Fruit fly (Drosophila melanogaster) whole organism, embryonic: Measurements from ENCODE around the gene CG12078.

Source experiments
- B-H2 ChIP-seq: fragments of 200-800 bp; sonication (Bioruptor generic); optimal IDR thresholded peaks from 2 replicates; lab custom pipeline; 2018; ENCODE audit warnings: missing biosample characterization, mild to moderate bottlenecking, missing genetic modification characterization
- CG10462 ChIP-seq: fragments of 200-800 bp; sonication (Bioruptor generic); optimal IDR thresholded peaks from 2 replicates; lab custom pipeline; 2016; ENCODE audit warnings: missing biosample characterization, missing genetic modification characterization
- CG11723 ChIP-seq: fragments of 200-800 bp; sonication (Bioruptor generic); optimal IDR thresholded peaks from 2 replicates; lab custom pipeline; 2017; ENCODE audit warnings: missing biosample characterization, mild to moderate bottlenecking, missing genetic modification characterization
- CG13123 ChIP-seq: fragments of 200-800 bp; sonication (Bioruptor generic); optimal IDR thresholded peaks from 2 replicates; lab custom pipeline; 2016; ENCODE audit warnings: missing biosample characterization, missing genetic modification characterization
- CG14860 ChIP-seq: fragments of 200-800 bp; sonication (Bioruptor generic); IDR thresholded peaks from 3 replicates; pipeline ENCODE4 v1.3.6; 2022; ENCODE audit warnings: missing biosample characterization, missing genetic modification characterization; ENCODE audit not compliant: partially characterized antibody
- CG1603 ChIP-seq: fragments of 200-800 bp; sonication (Bioruptor generic); optimal IDR thresholded peaks from 2 replicates; lab custom pipeline; 2019; ENCODE audit warnings: missing biosample characterization, mild to moderate bottlenecking, missing genetic modification characterization, moderate library complexity
- CG1792 ChIP-seq: fragments of 200-800 bp; sonication (Bioruptor generic); optimal IDR thresholded peaks from 2 replicates; lab custom pipeline; 2016; ENCODE audit warnings: missing biosample characterization, missing genetic modification characterization
- CG18619 ChIP-seq: fragments of 200-800 bp; sonication (Bioruptor generic); optimal IDR thresholded peaks from 3 replicates; lab custom pipeline; 2017; ENCODE audit warnings: missing biosample characterization, mild to moderate bottlenecking, missing genetic modification characterization
- CG2889 ChIP-seq: fragments of 200-800 bp; sonication (Bioruptor generic); IDR thresholded peaks from 3 replicates; pipeline ENCODE4 v1.3.6; 2022; ENCODE audit warnings: missing biosample characterization, missing genetic modification characterization
- CG30431 ChIP-seq: fragments of 200-800 bp; sonication (Bioruptor generic); optimal IDR thresholded peaks from 2 replicates; lab custom pipeline; 2017; ENCODE audit warnings: missing biosample characterization, missing genetic modification characterization
- CG3407 ChIP-seq: fragments of 200-800 bp; sonication (Bioruptor generic); optimal IDR thresholded peaks from 2 replicates; lab custom pipeline; 2018; ENCODE audit warnings: missing biosample characterization, mild to moderate bottlenecking, missing genetic modification characterization
- CG6254 ChIP-seq: fragments of 200-800 bp; sonication (Bioruptor generic); optimal IDR thresholded peaks from 3 replicates; lab custom pipeline; 2017; ENCODE audit warnings: mild to moderate bottlenecking, missing biosample characterization, missing genetic modification reagents, missing genetic modification characterization
- CG6854 ChIP-seq: fragments of 200-800 bp; sonication (Bioruptor generic); optimal IDR thresholded peaks from 3 replicates; lab custom pipeline; 2017; ENCODE audit warnings: missing biosample characterization, mild to moderate bottlenecking, missing genetic modification characterization
- Deaf1 ChIP-seq: fragments of 200-800 bp; optimal IDR thresholded peaks from 3 replicates; lab custom pipeline; 2019; ENCODE audit warnings: missing biosample characterization, mild to moderate bottlenecking, missing genetic modification characterization, moderate library complexity
- Drgx ChIP-seq: fragments of 200-800 bp; sonication (Bioruptor generic); IDR thresholded peaks from 2 replicates; pipeline ENCODE4 v1.3.6; 2022; ENCODE audit warnings: missing biosample characterization, missing genetic modification characterization
- Elba2 ChIP-seq: fragments of 200-800 bp; sonication (Bioruptor generic); optimal IDR thresholded peaks from 3 replicates; lab custom pipeline; 2016; ENCODE audit warnings: missing biosample characterization, missing genetic modification characterization
- Hey ChIP-seq: fragments of 200-800 bp; sonication (Bioruptor generic); optimal IDR thresholded peaks from 3 replicates; lab custom pipeline; 2018; ENCODE audit warnings: missing biosample characterization, mild to moderate bottlenecking, missing genetic modification characterization
- Hsf ChIP-seq: fragments of 200-800 bp; sonication (Bioruptor generic); optimal IDR thresholded peaks from 3 replicates; lab custom pipeline; 2016; ENCODE audit warnings: missing biosample characterization, missing genetic modification characterization
- Jarid2 ChIP-seq: fragments of 200-800 bp; sonication (Bioruptor generic); optimal IDR thresholded peaks from 3 replicates; lab custom pipeline; 2017; ENCODE audit warnings: mild to moderate bottlenecking, missing biosample characterization, missing genetic modification reagents, missing genetic modification characterization
- Lhr ChIP-seq: fragments of 200-800 bp; sonication (Bioruptor generic); optimal IDR thresholded peaks from 3 replicates; lab custom pipeline; 2017; ENCODE audit warnings: mild to moderate bottlenecking, missing biosample characterization, missing genetic modification reagents, missing genetic modification characterization
- Med ChIP-seq: fragments of 200-800 bp; sonication (Bioruptor generic); peaks from one replicate; lab custom pipeline; 2016; ENCODE audit warnings: missing biosample characterization, missing genetic modification characterization, mild to moderate bottlenecking, inconsistent platforms, moderate library complexity
- Opbp ChIP-seq: fragments of 200-800 bp; sonication (Bioruptor generic); IDR thresholded peaks from 3 replicates; pipeline ENCODE4 v1.3.6; 2022; ENCODE audit warnings: missing biosample characterization, missing genetic modification characterization; ENCODE audit not compliant: partially characterized antibody
- PHDP ChIP-seq: fragments of 200-800 bp; sonication (Bioruptor generic); optimal IDR thresholded peaks from 3 replicates; lab custom pipeline; 2018; ENCODE audit warnings: missing biosample characterization, mild to moderate bottlenecking, missing genetic modification characterization, moderate library complexity
- Sry-β ChIP-seq: fragments of 200-800 bp; sonication (Bioruptor generic); optimal IDR thresholded peaks from 2 replicates; lab custom pipeline; 2018; ENCODE audit warnings: missing biosample characterization, mild to moderate bottlenecking, missing genetic modification characterization, moderate library complexity
- Trl ChIP-seq, 3 experiments: fragments of >200 bp in 2 of 3; fragments of 200-800 bp in 1 of 3; sonication (Bioruptor generic) in 1 of 3; optimal IDR thresholded peaks; 2 replicates in 1 of 3; 3 replicates in 2 of 3; lab custom pipeline; 2016 to 2017; ENCODE audit warnings: missing biosample characterization in 1 of 3, missing genetic modification characterization in 1 of 3
- Usf ChIP-seq: fragments of 200-800 bp; sonication (Bioruptor generic); optimal IDR thresholded peaks from 2 replicates; lab custom pipeline; 2017; ENCODE audit warnings: missing genotype, missing biosample characterization, missing genetic modification characterization
- YL-1 ChIP-seq: fragments of 200-800 bp; sonication (Bioruptor generic); optimal IDR thresholded peaks from 3 replicates; lab custom pipeline; 2017; ENCODE audit warnings: missing biosample characterization, mild to moderate bottlenecking, missing genetic modification characterization
- ab ChIP-seq: fragments of 200-800 bp; sonication (Bioruptor generic); optimal IDR thresholded peaks from 2 replicates; lab custom pipeline; 2016; ENCODE audit warnings: missing biosample characterization, missing genetic modification characterization
- abd-A ChIP-seq: fragments of 200-800 bp; sonication (Bioruptor generic); optimal IDR thresholded peaks from 3 replicates; lab custom pipeline; 2019; ENCODE audit warnings: missing biosample characterization, mild to moderate bottlenecking, missing genetic modification characterization, moderate library complexity
- az2 ChIP-seq: fragments of 200-800 bp; sonication (Bioruptor generic); optimal IDR thresholded peaks from 3 replicates; lab custom pipeline; 2016; ENCODE audit warnings: missing biosample characterization, missing genetic modification characterization
- gcm ChIP-seq: fragments of 200-800 bp; sonication (Bioruptor generic); optimal IDR thresholded peaks from 2 replicates; lab custom pipeline; 2019; ENCODE audit warnings: missing biosample characterization, mild to moderate bottlenecking, missing genetic modification characterization, moderate library complexity
- kah ChIP-seq: fragments of 200-800 bp; sonication (Bioruptor generic); optimal IDR thresholded peaks from 2 replicates; lab custom pipeline; 2018; ENCODE audit warnings: missing biosample characterization, mild to moderate bottlenecking, missing genetic modification characterization
- kni ChIP-seq: fragments of 200-800 bp; sonication (Bioruptor generic); optimal IDR thresholded peaks from 3 replicates; lab custom pipeline; 2017; ENCODE audit warnings: mild to moderate bottlenecking, missing biosample characterization, missing genetic modification reagents, missing genetic modification characterization
- mld ChIP-seq: fragments of 200-800 bp; sonication (Bioruptor generic); IDR thresholded peaks from 3 replicates; pipeline ENCODE4 v1.3.6; 2022; ENCODE audit warnings: missing biosample characterization, missing genetic modification characterization; ENCODE audit not compliant: partially characterized antibody
- nerfin-1 ChIP-seq: fragments of 200-800 bp; sonication (Bioruptor generic); optimal IDR thresholded peaks from 3 replicates; lab custom pipeline; 2019; ENCODE audit warnings: missing biosample characterization, mild to moderate bottlenecking, missing genetic modification characterization, moderate library complexity
- nom ChIP-seq: fragments of 200-800 bp; sonication (Bioruptor generic); optimal IDR thresholded peaks from 2 replicates; lab custom pipeline; 2017; ENCODE audit warnings: missing biosample characterization, missing genetic modification characterization, mild to moderate bottlenecking, moderate library complexity, missing genetic modification reagents
- pan ChIP-seq, 4 experiments: fragments of >200 bp in 3 of 4; fragments of 200-800 bp in 1 of 4; sonication (Bioruptor generic) in 1 of 4; optimal IDR thresholded peaks in 3 of 4; IDR thresholded peaks in 1 of 4; 2 replicates each; pipeline versions ENCODE4 v1.3.6 to Lab custom; 2017 to 2022; ENCODE audit warnings: missing biosample characterization in 2 of 4, missing genetic modification characterization in 2 of 4, mixed read lengths in 1 of 4
- pita ChIP-seq: fragments of 200-800 bp; sonication (Bioruptor generic); optimal IDR thresholded peaks from 2 replicates; lab custom pipeline; 2017; ENCODE audit warnings: missing biosample characterization, mild to moderate bottlenecking, missing genetic modification characterization
- pum ChIP-seq: fragments of 200-800 bp; sonication (Bioruptor generic); optimal IDR thresholded peaks from 2 replicates; lab custom pipeline; 2016; ENCODE audit warnings: missing biosample characterization, missing genetic modification characterization
- ro ChIP-seq: fragments of 200-800 bp; sonication (Bioruptor generic); IDR thresholded peaks from 2 replicates; pipeline ENCODE4 v1.3.6; 2022; ENCODE audit warnings: missing biosample characterization, missing genetic modification characterization
- scrt ChIP-seq: fragments of 200-800 bp; sonication (Bioruptor generic); optimal IDR thresholded peaks from 2 replicates; lab custom pipeline; 2018; ENCODE audit warnings: missing biosample characterization, mild to moderate bottlenecking, missing genetic modification characterization, moderate library complexity
- sd ChIP-seq: fragments of 200-800 bp; sonication (Bioruptor generic); optimal IDR thresholded peaks from 3 replicates; lab custom pipeline; 2018; ENCODE audit warnings: missing biosample characterization, mild to moderate bottlenecking, missing genetic modification characterization, moderate library complexity
- shn ChIP-seq: fragments of 200-800 bp; sonication (Bioruptor generic); optimal IDR thresholded peaks from 3 replicates; lab custom pipeline; 2016; ENCODE audit warnings: missing biosample characterization, missing genetic modification characterization
- sob ChIP-seq: fragments of 200-800 bp; sonication (Bioruptor generic); IDR thresholded peaks from 2 replicates; pipeline ENCODE4 v1.3.6; 2022; ENCODE audit warnings: missing biosample characterization, missing genetic modification characterization
- tx ChIP-seq: fragments of 200-800 bp; sonication (Bioruptor generic); optimal IDR thresholded peaks from 2 replicates; lab custom pipeline; 2016; ENCODE audit warnings: missing biosample characterization, missing genetic modification characterization
- unc-4 ChIP-seq: fragments of 200-800 bp; sonication (Bioruptor generic); IDR thresholded peaks from 2 replicates; pipeline ENCODE4 v1.3.6; 2022; ENCODE audit warnings: missing biosample characterization, missing genetic modification characterization; ENCODE audit not compliant: partially characterized antibody
- wdn ChIP-seq: fragments of 200-800 bp; sonication (Bioruptor generic); IDR thresholded peaks from 2 replicates; pipeline ENCODE4 v1.3.6; 2022; ENCODE audit warnings: missing biosample characterization, missing genetic modification characterization

CG12078 gene

dm6 chr3L:3249997-3250774, 6.1 kb upstream of the CG12078 start (continued):
- peak; percentile 85 for TF ChIP-seq CG2889 (GFP tag; lab: Robert Waterston, UW)
- no peak for TF ChIP-seq Opbp (GFP tag; lab: Robert Waterston, UW)
- TF ChIP-seq shn (GFP tag; lab: Kevin White, UChicago): peak; percentile 91
- TF ChIP-seq unc-4: 0 out of 2 replicates have a peak, but pooled peaks have one; percentile 15
- peak; percentile 80 for TF ChIP-seq scrt (GFP tag; lab: Kevin White, UChicago)
- TF ChIP-seq PHDP (tag; lab: Kevin White, UChicago): peak; percentile 94
- peak; percentile 97 for TF ChIP-seq az2 (GFP tag; lab: Kevin White, UChicago)
- peak; percentile 97 for TF ChIP-seq Hsf (GFP tag; lab: Kevin White, UChicago)
- peak; percentile 82; the same call in 1 of the 2 replicates for TF ChIP-seq sob
- TF ChIP-seq CG3407: peak; percentile 88
- TF ChIP-seq Jarid2 (GFP tag; lab: Kevin White, UChicago): peak; percentile 74
- TF ChIP-seq sd (tag; lab: Kevin White, UChicago): peak; percentile 83
- peak; percentile 94 for TF ChIP-seq CG10462 (GFP tag; lab: Kevin White, UChicago)
- peak; percentile 84 for TF ChIP-seq Lhr (GFP tag; lab: Kevin White, UChicago)
- TF ChIP-seq Hey (tag; lab: Kevin White, UChicago): peak; percentile 71
- peak; percentile 85 for TF ChIP-seq CG13123 (GFP tag; lab: Kevin White, UChicago)
- TF ChIP-seq tx (GFP tag; lab: Kevin White, UChicago): peak; percentile 95
- peak; percentile 73 to 89 for TF ChIP-seq Trl (optimal IDR thresholded peaks at IDR 0.05; lab: Kevin White, UChicago)
- peak; percentile 87 for TF ChIP-seq Trl (GFP tag; optimal IDR thresholded peaks at IDR 0.05; lab: Kevin White, UChicago)
- TF ChIP-seq CG1792 (GFP tag; lab: Kevin White, UChicago): peak; percentile 91
- TF ChIP-seq B-H2 (GFP tag; lab: Kevin White, UChicago): peak; percentile 76
- peak; percentile 69 for TF ChIP-seq ro (GFP tag; lab: Robert Waterston, UW)
- peak; percentile 63 for TF ChIP-seq Elba2 (GFP tag; lab: Kevin White, UChicago)
- TF ChIP-seq kni (GFP tag; lab: Kevin White, UChicago): peak; percentile 93
- TF ChIP-seq Med (GFP tag; lab: Kevin White, UChicago): peak; percentile 97
- TF ChIP-seq wdn (GFP tag; lab: Robert Waterston, UW): no peak; the same call in none of the 2 replicates
- peak; percentile 90 for TF ChIP-seq gcm
- TF ChIP-seq pita (GFP tag; lab: Kevin White, UChicago): no peak
- peak; percentile 87 for TF ChIP-seq CG6254
- TF ChIP-seq abd-A (tag; lab: Kevin White, UChicago): no peak
- peak; percentile 80 for TF ChIP-seq Drgx (GFP tag; lab: Robert Waterston, UW)
- TF ChIP-seq Sry-β: peak; percentile 41
- TF ChIP-seq nom (GFP tag; lab: Kevin White, UChicago): no peak
- peak; percentile 95 for TF ChIP-seq pum
- no peak for TF ChIP-seq pan (optimal IDR thresholded peaks at IDR 0.05; lab: Kevin White, UChicago)
- peak in 1 of 2 experiments; percentile 75 for TF ChIP-seq pan (GFP tag; optimal IDR thresholded peaks at IDR 0.05 in 1 of 2, IDR thresholded peaks at IDR 0.05 in 1 of 2)
- peak; percentile 96 for TF ChIP-seq Usf (GFP tag; lab: Kevin White, UChicago)
- peak; percentile 97 for TF ChIP-seq CG18619 (GFP tag; lab: Kevin White, UChicago)
- TF ChIP-seq Deaf1 (tag; lab: Kevin White, UChicago): peak; percentile 70
- peak; percentile 94 for TF ChIP-seq CG30431
- no peak for TF ChIP-seq CG14860 (GFP tag; lab: Robert Waterston, UW)
- TF ChIP-seq YL-1 (GFP tag; lab: Kevin White, UChicago): peak; percentile 81
- peak; percentile 73 for TF ChIP-seq kah (GFP tag; lab: Kevin White, UChicago)
- TF ChIP-seq CG6854: peak; percentile 90
- TF ChIP-seq nerfin-1 (tag; lab: Kevin White, UChicago): peak; percentile 92
- TF ChIP-seq CG1603 (tag; lab: Kevin White, UChicago): peak; percentile 69
- TF ChIP-seq CG11723 (GFP tag; lab: Kevin White, UChicago): peak; percentile 96
- no peak for TF ChIP-seq mld (GFP tag; lab: Robert Waterston, UW)
- TF ChIP-seq ab: peak; percentile 92
